Worm (Caenorhabditis elegans): ENCODE results near the gene srx-76.

ce11 chrV:11843678-11844366 is 47.8 kb upstream of the srx-76 start, which contains the start of gene nphp-4:
- TF ChIP-seq tbx-11 (GFP tag; IDR thresholded peaks at IDR 0.05), result no peak
- TF ChIP-seq ama-1 (optimal IDR thresholded peaks at IDR 0.05), result no peak
- TF ChIP-seq pes-1 (GFP tag; IDR thresholded peaks at IDR 0.05), result no peak
- TF ChIP-seq tra-4 (tag; optimal IDR thresholded peaks at IDR 0.05), result no peak
- TF ChIP-seq ets-7 (tag; optimal IDR thresholded peaks at IDR 0.05), result no peak
- no peak for TF ChIP-seq B0310.2 (tag; optimal IDR thresholded peaks at IDR 0.05)
- TF ChIP-seq scrt-1 (GFP tag; IDR thresholded peaks at IDR 0.05), result no peak
- TF ChIP-seq hmbx-1 (tag; optimal IDR thresholded peaks at IDR 0.05), result no peak
- no peak for TF ChIP-seq flt-1 (GFP tag; IDR thresholded peaks at IDR 0.05)
- no peak for TF ChIP-seq sea-1 (GFP tag; conservative IDR thresholded peaks at IDR 0.05)

All from whole organism, early embryonic.